Fruit fly (Drosophila melanogaster) whole organism, prepupa: ENCODE results near the gene CG4896.

Source experiments
- CG7368 ChIP-seq: fragments of 200-800 bp; sonication (Bioruptor generic); optimal IDR thresholded peaks from 3 replicates; lab custom pipeline; 2016; ENCODE audit warnings: missing biosample characterization, missing genetic modification characterization
- Hr39 ChIP-seq: fragments of 200-800 bp; sonication (Bioruptor generic); optimal IDR thresholded peaks from 2 replicates; lab custom pipeline; 2016; ENCODE audit warnings: missing biosample characterization, missing genetic modification characterization

- TF ChIP-seq CG7368 (GFP tag; lab: Kevin White, UChicago) (no peak), Hr39 (GFP tag; lab: Kevin White, UChicago) (no peak)
These were observed 34.2 kb upstream of the CG4896 start for dm6 chr2L:1143286-1143685.
